Worm (Caenorhabditis elegans) whole organism, L4 larva: Measurements from ENCODE around the gene fbxc-52.

Source experiments
- F26F4.8 ChIP-seq: fragments of 200-800 bp; sonication (Bioruptor generic); conservative IDR thresholded peaks from 2 replicates; pipeline ENCODE4 v1.3.6; 2022; ENCODE audit warnings: missing genetic modification characterization, missing compliant biosample characterization
- aly-2 ChIP-seq: sonication (generic microtip); optimal IDR thresholded peaks from 2 replicates; lab custom pipeline; 2018; ENCODE audit warnings: missing biosample characterization, missing genetic modification characterization
- ama-1 ChIP-seq: fragments of 150-350 bp; optimal IDR thresholded peaks from 2 replicates; lab custom pipeline; 2014; ENCODE audit warnings: inconsistent platforms, mixed read lengths
- ces-1 ChIP-seq: fragments of 150-350 bp; sonication (generic microtip); optimal IDR thresholded peaks from 4 replicates; lab custom pipeline; 2014; ENCODE audit warnings: missing biosample characterization, missing genetic modification reagents, missing genetic modification characterization
- fos-1 ChIP-seq: fragments of 150-350 bp; optimal IDR thresholded peaks from 2 replicates; lab custom pipeline; 2014; ENCODE audit warnings: missing biosample characterization, missing genetic modification characterization
- hlh-11 ChIP-seq: fragments of 200-800 bp; sonication (Bioruptor generic); optimal IDR thresholded peaks from 2 replicates; lab custom pipeline; 2018; ENCODE audit warnings: mild to moderate bottlenecking, missing genetic modification characterization, missing compliant biosample characterization
- hlh-30 ChIP-seq: sonication (generic microtip); optimal IDR thresholded peaks from 2 replicates; lab custom pipeline; 2017; ENCODE audit warnings: antibody characterized with exemption, mild to moderate bottlenecking, missing genetic modification characterization, missing compliant biosample characterization; ENCODE audit not compliant: insufficient read depth
- madf-9 ChIP-seq: fragments of 200-800 bp; sonication (Bioruptor generic); conservative IDR thresholded peaks from 2 replicates; pipeline ENCODE4 v1.3.6; 2022; ENCODE audit warnings: missing genetic modification reagents, missing genetic modification characterization, missing compliant biosample characterization
- nhr-237 ChIP-seq: sonication (generic microtip); optimal IDR thresholded peaks from 2 replicates; lab custom pipeline; 2017; ENCODE audit warnings: missing biosample characterization, missing genetic modification characterization
- nhr-76 ChIP-seq: fragments of 150-350 bp; optimal IDR thresholded peaks from 2 replicates; lab custom pipeline; 2014; ENCODE audit warnings: missing biosample characterization, missing genetic modification characterization
- skn-1 ChIP-seq: fragments of 150-350 bp; optimal IDR thresholded peaks from 2 replicates; lab custom pipeline; 2014; ENCODE audit warnings: missing biosample characterization, missing genetic modification characterization
- tag-97 ChIP-seq: fragments of 200-800 bp; sonication (Bioruptor generic); IDR thresholded peaks from 2 replicates; pipeline ENCODE4 v1.3.6; 2022; ENCODE audit warnings: missing genetic modification characterization, missing compliant biosample characterization

ce11 chrII:3680366-3680765 lies 36.7 kb upstream of the fbxc-52 start:
- TF ChIP-seq hlh-30 (no peak), aly-2 (tag; lab: Kevin White, UChicago) (no peak), ama-1 (lab: Kevin White, UChicago) (no peak), fos-1 (no peak), nhr-76 (no peak), tag-97 (GFP tag; lab: Robert Waterston, UW) (no peak), hlh-11 (tag; lab: Kevin White, UChicago) (no peak), ces-1 (GFP tag; lab: Kevin White, UChicago) (no peak), F26F4.8 (no peak), nhr-237 (tag; lab: Kevin White, UChicago) (no peak), madf-9 (no peak), skn-1 (tag; lab: Kevin White, UChicago) (no peak)
